Worm (Caenorhabditis elegans): ENCODE data around the gene srj-54.

srj-54 gene

ce11 chrV:2815956-2816355, 43.7 kb downstream of the srj-54 start, which contains the start of gene F54E2.5:
Gene F54E2.5, minus strand, starts transcription at chrV:2816056.
- no peak for TF ChIP-seq ets-7 (tag; optimal IDR thresholded peaks at IDR 0.05)
- TF ChIP-seq aly-1 (tag; optimal IDR thresholded peaks at IDR 0.05), result no peak
- TF ChIP-seq ceh-13 (GFP tag; optimal IDR thresholded peaks at IDR 0.05), result no peak
- no peak for TF ChIP-seq sea-1 (GFP tag; conservative IDR thresholded peaks at IDR 0.05)
- no peak for TF ChIP-seq tbx-37 (GFP tag; conservative IDR thresholded peaks at IDR 0.05)
- TF ChIP-seq ceh-36 (tag; optimal IDR thresholded peaks at IDR 0.05), result no peak
- TF ChIP-seq hnd-1 (tag; optimal IDR thresholded peaks at IDR 0.05), result no peak

- TF ChIP-seq scrt-1 (GFP tag; IDR thresholded peaks at IDR 0.05) (no peak), aly-1 (tag; optimal IDR thresholded peaks at IDR 0.05) (no peak), ets-7 (tag; optimal IDR thresholded peaks at IDR 0.05) (no peak), tbx-37 (GFP tag; conservative IDR thresholded peaks at IDR 0.05) (no peak), ceh-13 (GFP tag; optimal IDR thresholded peaks at IDR 0.05) (no peak), ceh-36 (tag; optimal IDR thresholded peaks at IDR 0.05) (no peak), B0310.2 (tag; optimal IDR thresholded peaks at IDR 0.05) (no peak), hnd-1 (tag; optimal IDR thresholded peaks at IDR 0.05) (no peak), flt-1 (GFP tag; IDR thresholded peaks at IDR 0.05) (no peak), F13C5.2 (tag; optimal IDR thresholded peaks at IDR 0.05) (no peak), ama-1 (optimal IDR thresholded peaks at IDR 0.05) (no peak), hmg-4 (GFP tag; optimal IDR thresholded peaks at IDR 0.05) (no peak), tbx-11 (GFP tag; IDR thresholded peaks at IDR 0.05) (no peak)
Observed at ce11 chrV:2813856-2814255, 45.8 kb downstream of the srj-54 start, which contains the start of gene F54E2.9. Gene F54E2.9, minus strand, starts transcription at chrV:2813987.

- TF ChIP-seq tbx-11 (GFP tag; IDR thresholded peaks at IDR 0.05) (no peak), tbx-37 (GFP tag; conservative IDR thresholded peaks at IDR 0.05) (no peak), ets-7 (tag; optimal IDR thresholded peaks at IDR 0.05) (no peak), hmg-4 (GFP tag; optimal IDR thresholded peaks at IDR 0.05) (no peak), pes-1 (GFP tag; IDR thresholded peaks at IDR 0.05) (no peak), hnd-1 (tag; optimal IDR thresholded peaks at IDR 0.05) (no peak), scrt-1 (GFP tag; IDR thresholded peaks at IDR 0.05) (no peak), ceh-13 (GFP tag; optimal IDR thresholded peaks at IDR 0.05) (no peak), F13C5.2 (tag; optimal IDR thresholded peaks at IDR 0.05) (no peak), sea-1 (GFP tag; conservative IDR thresholded peaks at IDR 0.05) (no peak), tra-4 (tag; optimal IDR thresholded peaks at IDR 0.05) (no peak), ama-1 (optimal IDR thresholded peaks at IDR 0.05) (no peak), B0310.2 (tag; optimal IDR thresholded peaks at IDR 0.05) (no peak)
Observed at ce11 chrV:2810164-2810563, 49.5 kb downstream of the srj-54 start, which contains the start of gene F54E2.1. Gene F54E2.1, plus strand, starts transcription at chrV:2810398.

ce11 chrV:2809443-2809842, 50.2 kb downstream of the srj-54 start:
- no peak for TF ChIP-seq hmbx-1 (tag; optimal IDR thresholded peaks at IDR 0.05)
- TF ChIP-seq scrt-1 (GFP tag; IDR thresholded peaks at IDR 0.05), result no peak
- TF ChIP-seq tbx-11 (GFP tag; IDR thresholded peaks at IDR 0.05), result no peak; the same call in 1 of the 2 replicates
- no peak for TF ChIP-seq hmg-4 (GFP tag; optimal IDR thresholded peaks at IDR 0.05)
- no peak for TF ChIP-seq flt-1 (GFP tag; IDR thresholded peaks at IDR 0.05)
- TF ChIP-seq B0310.2 (tag; optimal IDR thresholded peaks at IDR 0.05), result no peak
- no peak for TF ChIP-seq aly-1 (tag; optimal IDR thresholded peaks at IDR 0.05)
- no peak for TF ChIP-seq ama-1 (optimal IDR thresholded peaks at IDR 0.05)

Measured in whole organism, early embryonic.